Fruit fly (Drosophila melanogaster): ENCODE results near the gene Ir94c.

dm6 chr3R:22086297-22086696 lies 33.0 kb downstream of the Ir94c start, which contains the start of gene BomT3:
- TF ChIP-seq Hr96 (GFP tag; optimal IDR thresholded peaks at IDR 0.05), result no peak
- TF ChIP-seq CG12768 (GFP tag; optimal IDR thresholded peaks at IDR 0.05), result no peak
- no peak for TF ChIP-seq cnc (optimal IDR thresholded peaks at IDR 0.05)
- no peak for TF ChIP-seq Crg-1 (GFP tag; optimal IDR thresholded peaks at IDR 0.05)
- TF ChIP-seq CG5204 (GFP tag; optimal IDR thresholded peaks at IDR 0.05), result no peak
- no peak for TF ChIP-seq CG11617 (GFP tag; optimal IDR thresholded peaks at IDR 0.05)
- TF ChIP-seq cic (GFP tag; optimal IDR thresholded peaks at IDR 0.05), result peak; percentile 1
- TF ChIP-seq CG14711 (tag; optimal IDR thresholded peaks at IDR 0.05), result no peak
- no peak for TF ChIP-seq pad (GFP tag; optimal IDR thresholded peaks at IDR 0.05)
- no peak for TF ChIP-seq Mnt (GFP tag; optimal IDR thresholded peaks at IDR 0.05)
- no peak for TF ChIP-seq CG7045 (GFP tag; optimal IDR thresholded peaks at IDR 0.05)
- TF ChIP-seq bab1 (GFP tag; optimal IDR thresholded peaks at IDR 0.05), result no peak
- TF ChIP-seq kay (GFP tag; ENCODE audit: borderline replicate concordance), result peak; percentile 55
- TF ChIP-seq CG1620 (GFP tag; optimal IDR thresholded peaks at IDR 0.05), result no peak
